Fruit fly (Drosophila melanogaster) whole organism, prepupa: ENCODE data around the gene CG12236.

ENCODE experiments used
- CG10631 ChIP-seq: fragments of 200-800 bp; sonication (Bioruptor generic); optimal IDR thresholded peaks from 2 replicates; lab custom pipeline; 2016; ENCODE audit warnings: missing biosample characterization, missing genetic modification characterization
- CG31627 ChIP-seq: fragments of 200-800 bp; sonication (Bioruptor generic); optimal IDR thresholded peaks from 3 replicates; lab custom pipeline; 2016; ENCODE audit warnings: missing biosample characterization, missing genetic modification characterization
- CG7368 ChIP-seq: fragments of 200-800 bp; sonication (Bioruptor generic); optimal IDR thresholded peaks from 3 replicates; lab custom pipeline; 2016; ENCODE audit warnings: missing biosample characterization, missing genetic modification characterization
- Hr4 ChIP-seq: fragments of 200-800 bp; sonication (Bioruptor generic); optimal IDR thresholded peaks from 3 replicates; lab custom pipeline; 2016; ENCODE audit warnings: missing biosample characterization, missing genetic modification characterization
- OdsH ChIP-seq: fragments of 200-800 bp; sonication (Bioruptor generic); optimal IDR thresholded peaks from 3 replicates; lab custom pipeline; 2016; ENCODE audit warnings: missing biosample characterization, missing genetic modification characterization
- cyc ChIP-seq: fragments of 200-800 bp; sonication (Bioruptor generic); optimal IDR thresholded peaks from 3 replicates; lab custom pipeline; 2016; ENCODE audit warnings: missing biosample characterization, missing genetic modification characterization
- fkh ChIP-seq: fragments of 200-800 bp; sonication (Bioruptor generic); optimal IDR thresholded peaks from 3 replicates; lab custom pipeline; 2017; ENCODE audit warnings: missing biosample characterization, mild to moderate bottlenecking, missing genetic modification characterization, moderate library complexity

DNA sequence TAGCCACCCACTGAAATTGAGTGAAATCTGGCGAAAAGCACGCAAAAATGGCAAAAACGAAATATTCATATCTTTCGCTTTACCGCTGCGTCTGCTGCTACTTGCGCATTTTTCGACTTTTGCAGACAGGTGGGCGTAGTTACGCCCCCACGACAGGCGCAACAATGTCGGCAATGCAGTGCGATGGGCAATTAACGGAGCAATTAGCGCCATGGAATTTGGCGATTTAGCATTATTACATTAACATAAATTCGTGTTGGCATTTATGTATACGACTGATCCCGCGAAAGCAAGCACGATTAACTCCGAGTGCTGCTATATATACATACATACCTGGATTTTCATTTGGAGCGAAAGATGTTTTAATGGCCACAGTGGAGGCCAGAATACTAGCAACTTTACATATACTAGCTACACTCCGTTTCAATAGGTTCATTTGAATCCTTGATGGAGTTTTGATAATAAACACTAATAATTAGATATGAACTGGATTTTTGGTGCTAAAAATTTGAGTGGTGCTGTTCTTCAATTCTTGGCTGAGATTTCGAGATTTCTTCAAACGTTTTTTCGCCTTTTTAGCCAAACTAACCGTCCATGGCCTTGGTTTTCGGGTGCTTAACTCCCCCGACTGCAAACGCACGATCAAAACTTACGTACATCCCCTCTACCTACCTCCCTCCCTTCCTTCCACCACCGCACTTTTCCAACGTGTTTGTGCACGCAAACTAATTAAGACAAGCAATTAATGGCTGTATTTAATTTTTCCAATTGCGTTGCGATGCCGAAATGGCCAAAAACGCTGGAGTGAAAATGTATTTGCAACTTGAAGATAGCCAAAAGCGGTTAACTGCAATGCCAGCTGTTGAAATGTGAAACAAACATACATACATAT lies 10.9 kb upstream of the CG12236 start:
- peak; percentile 48 for TF ChIP-seq CG10631
- TF ChIP-seq OdsH (GFP tag; lab: Kevin White, UChicago) = peak; percentile 68
- TF ChIP-seq CG7368 (GFP tag; lab: Kevin White, UChicago) = peak; percentile 26
- TF ChIP-seq Hr4 (GFP tag; lab: Kevin White, UChicago) = peak; percentile 57
- no peak for TF ChIP-seq fkh
- peak; percentile 39 for TF ChIP-seq cyc
- TF ChIP-seq CG31627 (GFP tag; lab: Kevin White, UChicago) = peak; percentile 68
